Worm (Caenorhabditis elegans) whole organism, L4/young adult: ENCODE measurements around the gene CD4.1.

Experiments used
- W03F9.2 ChIP-seq: fragments of 150-350 bp; optimal IDR thresholded peaks from 2 replicates; lab custom pipeline; 2014; ENCODE audit warnings: missing biosample characterization, missing genetic modification characterization
- dao-5 ChIP-seq: sonication (generic microtip); optimal IDR thresholded peaks from 2 replicates; lab custom pipeline; 2016; ENCODE audit warnings: missing genotype, missing genetic modification characterization, moderate library complexity, missing compliant biosample characterization
- him-1 ChIP-seq: sonication (generic microtip); optimal IDR thresholded peaks from 2 replicates; lab custom pipeline; 2016; ENCODE audit warnings: missing genotype, missing genetic modification reagents, missing genetic modification characterization, missing compliant biosample characterization

- no peak for TF ChIP-seq W03F9.2
- no peak for TF ChIP-seq him-1 (tag; lab: Kevin White, UChicago)
- TF ChIP-seq dao-5 (tag; lab: Kevin White, UChicago) = no peak
Measured at ce11 chrV:5634445-5634844, 28.1 kb downstream of the CD4.1 start.
